Worm (Caenorhabditis elegans) whole organism, L1 larva: ENCODE data around the gene fust-1.

ENCODE experiments used
- C04F5.9 ChIP-seq: sonication (generic microtip); optimal IDR thresholded peaks from 2 replicates; lab custom pipeline; 2016; ENCODE audit warnings: missing genetic modification characterization, missing compliant biosample characterization
- C16A3.4 ChIP-seq: fragments of 150-350 bp; optimal IDR thresholded peaks from 2 replicates; lab custom pipeline; 2014; ENCODE audit warnings: missing biosample characterization, missing genetic modification characterization
- F16B12.6 ChIP-seq: fragments of 150-350 bp; optimal IDR thresholded peaks from 2 replicates; lab custom pipeline; 2014; ENCODE audit warnings: missing biosample characterization, missing genetic modification characterization
- ama-1 ChIP-seq: fragments of 150-350 bp; optimal IDR thresholded peaks from 2 replicates; lab custom pipeline; 2014
- ceh-63 ChIP-seq: fragments of 200-800 bp; sonication (Bioruptor generic); optimal IDR thresholded peaks from 2 replicates; lab custom pipeline; 2018; ENCODE audit warnings: mild to moderate bottlenecking, missing genetic modification characterization, missing compliant biosample characterization
- ceh-82 ChIP-seq, 3 experiments: fragments of 150-350 bp in 1 of 3; sonication (generic microtip) in 2 of 3; optimal IDR thresholded peaks; 2 replicates each; lab custom pipeline; 2014 to 2017; ENCODE audit warnings: missing biosample characterization in 3 of 3, missing genetic modification characterization in 3 of 3
- ces-1 ChIP-seq: fragments of 150-350 bp; optimal IDR thresholded peaks from 2 replicates; lab custom pipeline; 2014; ENCODE audit warnings: missing biosample characterization, missing genetic modification reagents, missing genetic modification characterization
- dsc-1 ChIP-seq: sonication (generic microtip); optimal IDR thresholded peaks from 2 replicates; lab custom pipeline; 2016; ENCODE audit warnings: mild to moderate bottlenecking, missing genetic modification characterization, missing compliant biosample characterization
- efl-3 ChIP-seq: fragments of 200-800 bp; sonication (Bioruptor generic); optimal IDR thresholded peaks from 2 replicates; lab custom pipeline; 2018; ENCODE audit warnings: mild to moderate bottlenecking, missing genetic modification characterization, missing compliant biosample characterization
- elt-2 ChIP-seq: sonication (generic microtip); optimal IDR thresholded peaks from 2 replicates; lab custom pipeline; 2016; ENCODE audit warnings: missing genetic modification characterization, mild to moderate bottlenecking, inconsistent platforms, missing compliant biosample characterization, missing genetic modification reagents
- ets-5 ChIP-seq: fragments of 200-800 bp; sonication (Bioruptor generic); IDR thresholded peaks from 2 replicates; pipeline ENCODE4 v1.3.6; 2022; ENCODE audit warnings: missing genetic modification characterization, missing compliant biosample characterization
- fkh-10 ChIP-seq: sonication (generic microtip); optimal IDR thresholded peaks from 2 replicates; lab custom pipeline; 2017; ENCODE audit warnings: missing biosample characterization, missing genetic modification reagents, missing genetic modification characterization
- fkh-8 ChIP-seq: sonication (generic microtip); optimal IDR thresholded peaks from 2 replicates; lab custom pipeline; 2016; ENCODE audit warnings: mild to moderate bottlenecking, missing genetic modification characterization, missing compliant biosample characterization
- hlh-17 ChIP-seq: fragments of 200-800 bp; sonication (Bioruptor generic); optimal IDR thresholded peaks from 2 replicates; lab custom pipeline; 2018; ENCODE audit warnings: missing genetic modification characterization, mild to moderate bottlenecking, missing compliant biosample characterization, moderate library complexity, borderline replicate concordance
- isw-1 ChIP-seq: fragments of 200-800 bp; sonication (Bioruptor generic); IDR thresholded peaks from 2 replicates; pipeline ENCODE4 v1.3.6; 2022; ENCODE audit warnings: missing genetic modification characterization, missing compliant biosample characterization
- jun-1 ChIP-seq: fragments of 150-350 bp; optimal IDR thresholded peaks from 2 replicates; lab custom pipeline; 2014; ENCODE audit warnings: missing biosample characterization, missing genetic modification reagents, missing genetic modification characterization
- lin-14 ChIP-seq: fragments of 200-800 bp; sonication (Bioruptor generic); optimal IDR thresholded peaks from 2 replicates; lab custom pipeline; 2018; ENCODE audit warnings: mild to moderate bottlenecking, missing genetic modification characterization, moderate library complexity, missing compliant biosample characterization
- lin-35 ChIP-seq, 2 experiments: fragments of 150-350 bp; optimal IDR thresholded peaks; 2 replicates each; lab custom pipeline; 2014; ENCODE audit warnings: missing biosample characterization in 2 of 2, missing genetic modification characterization in 2 of 2, missing genetic modification reagents in 2 of 2
- lsy-2 ChIP-seq, 2 experiments: fragments of 150-350 bp; optimal IDR thresholded peaks; 2 replicates each; lab custom pipeline; 2014; ENCODE audit warnings: missing biosample characterization in 2 of 2, missing genetic modification characterization in 2 of 2
- mab-9 ChIP-seq: fragments of 200-800 bp; sonication (Bioruptor generic); IDR thresholded peaks from 2 replicates; pipeline ENCODE4 v1.3.6; 2022; ENCODE audit warnings: missing genetic modification reagents, missing genetic modification characterization, missing compliant biosample characterization
- mef-2 ChIP-seq: fragments of 150-350 bp; optimal IDR thresholded peaks from 2 replicates; lab custom pipeline; 2014; ENCODE audit warnings: missing biosample characterization, missing genetic modification characterization
- nhr-12 ChIP-seq: sonication (generic microtip); optimal IDR thresholded peaks from 2 replicates; lab custom pipeline; 2017; ENCODE audit warnings: missing biosample characterization, missing genetic modification characterization
- nhr-237 ChIP-seq: fragments of 150-350 bp; optimal IDR thresholded peaks from 2 replicates; lab custom pipeline; 2014; ENCODE audit warnings: missing biosample characterization, missing genetic modification characterization
- nhr-47 ChIP-seq: sonication (generic microtip); optimal IDR thresholded peaks from 2 replicates; lab custom pipeline; 2016; ENCODE audit warnings: mild to moderate bottlenecking, missing genetic modification characterization, moderate library complexity, missing compliant biosample characterization
- nhr-76 ChIP-seq: sonication (generic microtip); optimal IDR thresholded peaks from 2 replicates; lab custom pipeline; 2017; ENCODE audit warnings: missing biosample characterization, missing genetic modification characterization
- nhr-84 ChIP-seq: sonication (generic microtip); optimal IDR thresholded peaks from 2 replicates; lab custom pipeline; 2017; ENCODE audit warnings: missing biosample characterization, missing genetic modification characterization
- nhr-85 ChIP-seq: sonication (generic microtip); peaks from one replicate; lab custom pipeline; 2016; ENCODE audit warnings: missing genetic modification characterization, inconsistent platforms, missing compliant biosample characterization
- rnt-1 ChIP-seq: sonication (generic microtip); optimal IDR thresholded peaks from 2 replicates; lab custom pipeline; 2016; ENCODE audit warnings: mild to moderate bottlenecking, missing genetic modification characterization, moderate library complexity, missing compliant biosample characterization
- snu-23 ChIP-seq: sonication (generic microtip); optimal IDR thresholded peaks from 2 replicates; lab custom pipeline; 2016; ENCODE audit warnings: missing genetic modification characterization, missing compliant biosample characterization
- tbx-2 ChIP-seq: sonication (generic microtip); optimal IDR thresholded peaks from 2 replicates; lab custom pipeline; 2016; ENCODE audit warnings: missing genetic modification characterization, missing compliant biosample characterization
- tlp-1 ChIP-seq: fragments of 150-350 bp; optimal IDR thresholded peaks from 2 replicates; lab custom pipeline; 2014; ENCODE audit warnings: missing biosample characterization, missing genetic modification characterization
- unc-130 ChIP-seq: fragments of 150-350 bp; optimal IDR thresholded peaks from 2 replicates; lab custom pipeline; 2017; ENCODE audit warnings: missing biosample characterization, missing genetic modification characterization, inconsistent platforms
- unc-62 ChIP-seq: fragments of 150-350 bp; optimal IDR thresholded peaks from 2 replicates; lab custom pipeline; 2014; ENCODE audit warnings: missing biosample characterization, missing genetic modification reagents, missing genetic modification characterization
- unc-86 ChIP-seq: sonication (generic microtip); optimal IDR thresholded peaks from 2 replicates; lab custom pipeline; 2016; ENCODE audit warnings: missing genetic modification characterization, missing compliant biosample characterization
- unc-98 ChIP-seq: fragments of 200-800 bp; sonication (Bioruptor generic); IDR thresholded peaks from 2 replicates; pipeline ENCODE4 v1.3.6; 2022; ENCODE audit warnings: missing genetic modification characterization, missing compliant biosample characterization
- zag-1 ChIP-seq: fragments of 150-350 bp; optimal IDR thresholded peaks from 2 replicates; lab custom pipeline; 2014; ENCODE audit warnings: missing biosample characterization, missing genetic modification characterization

The fust-1 gene

DNA sequence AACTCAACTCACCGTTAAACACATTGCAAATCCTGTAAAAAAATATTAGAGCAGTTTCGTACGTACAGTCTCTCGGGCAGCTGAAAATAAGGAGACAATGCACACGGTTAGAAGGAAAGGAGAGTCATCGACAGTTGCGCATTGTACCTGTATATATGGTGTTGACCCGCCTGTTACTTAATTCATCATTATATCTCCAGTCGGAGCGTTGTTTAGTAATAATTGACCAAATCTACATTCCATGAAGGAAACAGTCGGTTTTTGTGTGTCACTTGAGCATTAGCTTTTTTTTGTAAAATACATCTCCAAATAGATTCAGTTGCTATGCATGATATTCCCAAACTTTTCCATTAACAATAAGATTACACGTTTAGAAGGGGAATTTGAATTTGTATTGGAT, 9.1 kb downstream of the fust-1 start, which contains the start of gene C27H5.12:
Gene C27H5.12, minus strand, starts transcription at position 101 of the 400 bp plus-strand sequence.
- TF ChIP-seq mef-2 = no peak
- no peak for TF ChIP-seq jun-1 (tag; lab: Kevin White, UChicago)
- no peak for TF ChIP-seq fkh-8 (tag; lab: Kevin White, UChicago)
- no peak for TF ChIP-seq nhr-84 (tag; lab: Kevin White, UChicago)
- no peak for TF ChIP-seq nhr-237 (tag; lab: Kevin White, UChicago)
- TF ChIP-seq ama-1 (lab: Kevin White, UChicago) = no peak

DNA sequence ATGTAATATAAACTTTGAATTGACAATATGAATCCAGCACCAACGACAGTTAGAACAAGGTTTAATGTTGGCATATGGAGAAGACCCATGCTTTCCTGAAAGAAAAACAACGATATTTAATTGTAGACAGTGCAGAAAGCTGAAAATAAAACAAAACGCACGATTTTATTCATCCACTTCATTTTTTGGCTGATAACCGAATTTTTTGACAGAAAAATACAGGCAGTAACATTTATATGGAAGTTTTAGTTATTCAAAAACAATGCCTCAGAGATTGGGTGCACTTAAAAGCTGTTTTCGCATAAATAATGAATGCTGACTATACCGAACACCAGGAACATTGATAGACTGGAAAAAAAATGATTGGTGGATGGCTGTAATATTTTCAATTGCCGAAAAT, 13.4 kb downstream of the fust-1 start, which contains the start of gene mfsd-13.2:
Gene mfsd-13.2, minus strand, starts transcription at position 101 of the 400 bp plus-strand sequence.
- peak; percentile 26 for TF ChIP-seq nhr-85 (tag; lab: Kevin White, UChicago)
- no peak for TF ChIP-seq ets-5 (GFP tag; lab: Robert Waterston, UW)

DNA sequence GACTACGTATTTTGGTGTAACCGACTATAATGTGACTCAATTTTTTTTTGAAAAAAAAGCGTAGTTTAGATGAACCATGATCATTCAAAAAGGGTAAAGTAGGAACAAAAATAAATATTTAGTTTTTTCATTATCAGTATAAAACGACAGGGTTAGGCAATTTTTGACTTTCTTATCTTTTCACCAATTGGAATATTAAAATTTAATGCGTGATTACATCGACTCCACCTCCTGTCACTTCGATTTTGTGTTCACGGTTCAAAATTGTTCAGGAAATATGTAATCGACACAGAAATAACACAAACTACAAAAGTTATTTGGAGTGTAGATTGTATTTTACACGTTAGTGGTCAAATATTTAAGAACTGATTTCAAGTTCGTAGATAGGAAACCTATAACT, 14.4 kb downstream of the fust-1 start:
- TF ChIP-seq elt-2 (tag; lab: Kevin White, UChicago) (peak; percentile 55), isw-1 (GFP tag; lab: Robert Waterston, UW) (no peak)
- TF ChIP-seq, all 84 proteins: peak for 1

DNA sequence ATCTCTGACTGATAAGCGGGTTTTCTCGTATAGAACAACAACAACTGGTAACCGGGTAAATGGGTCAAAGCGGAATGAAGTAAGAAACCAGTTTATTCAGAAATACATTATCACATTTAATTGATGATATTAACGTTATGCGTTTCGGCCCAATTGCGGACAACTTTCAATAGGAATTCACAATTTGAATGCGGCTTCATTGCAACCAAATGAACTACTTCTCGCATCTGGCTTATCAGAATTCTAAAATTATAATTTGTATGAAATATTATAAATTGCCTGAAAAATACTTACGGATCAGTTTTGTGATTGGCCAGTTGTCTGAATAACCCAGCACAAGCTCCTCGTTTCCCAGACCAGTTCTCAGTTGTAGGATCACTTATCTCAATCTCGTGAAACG, 16.3 kb downstream of the fust-1 start, which contains the start of gene col-36:
Gene col-36, minus strand, starts transcription at position 101 of the 400 bp plus-strand sequence.
- TF ChIP-seq hlh-17 (GFP tag; lab: Kevin White, UChicago) (no peak), unc-86 (tag; lab: Kevin White, UChicago) (no peak), rnt-1 (tag; lab: Kevin White, UChicago) (no peak), ets-5 (GFP tag; lab: Robert Waterston, UW) (no peak), mab-9 (GFP tag; lab: Robert Waterston, UW) (no peak), fkh-8 (tag; lab: Kevin White, UChicago) (no peak), jun-1 (tag; lab: Kevin White, UChicago) (no peak), tbx-2 (tag; lab: Kevin White, UChicago) (no peak), ces-1 (GFP tag; lab: Kevin White, UChicago) (no peak), efl-3 (GFP tag; lab: Kevin White, UChicago) (no peak), nhr-12 (tag; lab: Kevin White, UChicago) (no peak), snu-23 (GFP tag; lab: Kevin White, UChicago) (no peak), C04F5.9 (tag; lab: Kevin White, UChicago) (no peak), C16A3.4 (tag; lab: Kevin White, UChicago) (no peak)

DNA sequence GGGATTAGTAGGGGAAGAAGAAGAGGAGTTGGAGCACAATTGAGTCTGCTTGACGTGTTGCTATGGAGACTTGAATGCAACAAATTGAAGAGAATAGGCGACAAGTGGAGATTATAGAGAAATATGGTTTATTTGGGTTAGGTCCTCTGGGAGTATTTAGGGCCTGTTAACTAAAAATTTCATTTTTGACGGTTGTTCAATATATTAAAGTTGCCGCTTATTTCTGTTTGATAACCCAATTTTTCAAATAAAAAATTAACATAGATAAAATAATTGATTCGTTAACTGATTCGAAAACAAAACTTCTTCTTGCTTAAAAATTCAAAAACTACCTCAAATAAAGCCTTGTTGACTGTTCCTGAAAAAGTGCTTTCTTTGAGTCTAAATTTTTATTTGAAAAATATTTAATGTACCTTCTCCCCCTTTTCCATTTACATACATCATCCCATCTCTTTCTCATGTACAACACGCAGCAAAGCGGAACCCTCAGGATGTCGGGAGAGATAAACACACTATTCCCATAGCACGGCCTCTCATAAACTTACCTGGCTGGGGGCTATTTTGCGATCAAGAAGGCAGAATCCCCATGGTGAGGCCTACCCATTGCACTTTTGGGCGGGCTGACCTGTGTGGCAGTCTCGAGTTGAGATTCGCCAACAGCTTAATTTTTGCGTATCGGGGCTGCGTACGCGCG, 19.1 kb downstream of the fust-1 start, which contains the start of gene dyf-13:
Gene dyf-13, minus strand, starts transcription at position 51 of the 694 bp plus-strand sequence.
- TF ChIP-seq hlh-17 (GFP tag; lab: Kevin White, UChicago) = no peak
- TF ChIP-seq zag-1 = no peak
- TF ChIP-seq ceh-63 (GFP tag; lab: Kevin White, UChicago) = no peak
- TF ChIP-seq unc-98 = no peak
- no peak for TF ChIP-seq unc-62 (GFP tag; lab: Kevin White, UChicago)
- TF ChIP-seq C04F5.9 (tag; lab: Kevin White, UChicago) = no peak
- TF ChIP-seq ces-1 (GFP tag; lab: Kevin White, UChicago) = no peak
- no peak for TF ChIP-seq fkh-10 (GFP tag; lab: Kevin White, UChicago)
- no peak for TF ChIP-seq mef-2
- TF ChIP-seq F16B12.6 = no peak
- TF ChIP-seq ceh-82 (tag; optimal IDR thresholded peaks at IDR 0.05; lab: Kevin White, UChicago) = no peak
- TF ChIP-seq lin-35 (GFP tag; optimal IDR thresholded peaks at IDR 0.05; lab: Kevin White, UChicago) = no peak
- TF ChIP-seq lsy-2 (tag; optimal IDR thresholded peaks at IDR 0.05; lab: Kevin White, UChicago) = no peak
- TF ChIP-seq nhr-47 (tag; lab: Kevin White, UChicago) = no peak
- no peak for TF ChIP-seq nhr-76 (tag; lab: Kevin White, UChicago)
- TF ChIP-seq unc-130 (tag; lab: Kevin White, UChicago) = no peak
- TF ChIP-seq lin-14 (GFP tag; lab: Kevin White, UChicago) = no peak
- TF ChIP-seq dsc-1 (tag; lab: Kevin White, UChicago) = no peak
- TF ChIP-seq tlp-1 (tag; lab: Kevin White, UChicago) = no peak
- no peak for TF ChIP-seq fkh-8 (tag; lab: Kevin White, UChicago)
- TF ChIP-seq, all 84 proteins: peak for 0
